Fruit fly (Drosophila melanogaster) S2 (cell line): Measurements from ENCODE around the gene Spn75F.

Source experiments
- CG8478 ChIP-seq: fragments of >200 bp; optimal IDR thresholded peaks from 2 replicates; lab custom pipeline; 2018
- CTCF ChIP-seq, 2 experiments: fragments of >200 bp; optimal IDR thresholded peaks; 2 replicates each; lab custom pipeline; 2018

dm6 chr3L:19171321-19172191 is 42.1 kb upstream of the Spn75F start:
- TF ChIP-seq CTCF (optimal IDR thresholded peaks at IDR 0.05; lab: Kevin White, UChicago): no peak
- no peak for TF ChIP-seq CG8478 (lab: Kevin White, UChicago)
